Fruit fly (Drosophila melanogaster): ENCODE measurements around the gene CG14881.

Gene CG14881

DNA sequence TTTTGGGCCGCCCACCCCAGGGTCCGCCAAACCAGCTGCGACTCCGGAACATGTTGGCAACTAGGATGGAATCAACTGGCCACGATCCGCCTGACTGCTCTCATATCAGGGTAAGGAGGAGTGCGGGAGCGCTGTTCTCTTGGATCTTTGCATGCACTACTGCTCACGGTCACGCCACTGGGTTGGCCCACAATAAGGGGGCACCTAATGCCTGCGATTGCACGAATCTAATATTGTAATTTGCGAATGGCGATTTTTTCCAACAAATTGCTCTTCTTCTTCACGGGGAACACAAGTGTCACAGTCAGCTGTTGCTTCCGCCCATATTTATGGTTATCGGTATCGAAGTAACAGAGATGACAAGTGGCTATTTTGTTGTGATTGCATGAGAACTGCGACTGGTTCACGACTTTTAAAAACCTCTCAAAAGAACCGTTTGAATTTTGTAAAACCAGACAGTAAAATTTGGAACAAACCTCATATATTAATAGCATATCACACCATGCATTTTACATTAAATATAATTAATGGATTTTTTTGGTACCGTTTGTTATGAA lies 6.7 kb downstream of the CG14881 start, which contains the start of gene ema:
Gene ema, minus strand, starts transcription at position 295 of the 557 bp plus-strand sequence.
- TF ChIP-seq bab1 (GFP tag; optimal IDR thresholded peaks at IDR 0.05) (peak; percentile 83), pad (GFP tag; optimal IDR thresholded peaks at IDR 0.05) (peak; percentile 12), cnc (optimal IDR thresholded peaks at IDR 0.05) (no peak), ovo (GFP tag; optimal IDR thresholded peaks at IDR 0.05) (no peak), CG7101 (tag; optimal IDR thresholded peaks at IDR 0.05) (peak; percentile 17), CG14711 (tag; optimal IDR thresholded peaks at IDR 0.05) (peak; percentile 52), CG7045 (GFP tag; optimal IDR thresholded peaks at IDR 0.05) (no peak), kay (GFP tag; ENCODE audit: borderline replicate concordance) (no peak), CG5204 (GFP tag; optimal IDR thresholded peaks at IDR 0.05) (no peak), CG11617 (GFP tag; optimal IDR thresholded peaks at IDR 0.05) (peak; percentile 24), Clk (GFP tag; optimal IDR thresholded peaks at IDR 0.05) (no peak), Hr96 (GFP tag; optimal IDR thresholded peaks at IDR 0.05) (no peak), Mnt (GFP tag; optimal IDR thresholded peaks at IDR 0.05) (peak; percentile 11), CG1620 (GFP tag; optimal IDR thresholded peaks at IDR 0.05) (peak; percentile 21)

DNA sequence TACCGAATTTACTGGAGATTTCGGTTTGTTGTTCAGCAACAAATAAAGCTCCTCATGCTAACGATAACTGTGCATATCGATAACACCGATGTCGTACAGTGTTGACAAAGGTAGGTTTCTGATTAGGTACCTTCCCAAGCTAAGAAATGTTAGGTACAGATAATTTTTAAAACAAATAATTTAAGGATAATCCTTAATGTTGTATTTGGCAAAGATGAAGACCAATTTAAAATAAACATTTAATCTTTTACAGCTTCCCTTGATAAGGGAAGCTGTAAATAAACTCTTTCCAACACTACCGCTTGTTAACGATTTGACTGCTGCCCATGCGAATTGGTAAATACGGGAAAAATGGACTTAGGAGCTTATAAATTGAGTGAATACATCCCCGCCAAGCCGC lies 8.2 kb downstream of the CG14881 start, which contains the start of the genes Ttc1 and CG14882:
Gene Ttc1, minus strand, starts transcription at position 71 of the 400 bp plus-strand sequence.
Gene CG14882, plus strand, starts transcription at position 271 of the 400 bp plus-strand sequence.
- peak; percentile 66 for TF ChIP-seq Clk (GFP tag; optimal IDR thresholded peaks at IDR 0.05)
- TF ChIP-seq CG1620 (GFP tag; optimal IDR thresholded peaks at IDR 0.05): peak; percentile 79
- TF ChIP-seq Hr96 (GFP tag; optimal IDR thresholded peaks at IDR 0.05): no peak
- peak; percentile 82 for TF ChIP-seq CG7045 (GFP tag; optimal IDR thresholded peaks at IDR 0.05)
- peak; percentile 79 for TF ChIP-seq CG14711 (tag; optimal IDR thresholded peaks at IDR 0.05)
- peak; percentile 45 for TF ChIP-seq tj (GFP tag; optimal IDR thresholded peaks at IDR 0.05)
- peak; percentile 89 for TF ChIP-seq CG33017 (tag; optimal IDR thresholded peaks at IDR 0.05)
- peak; percentile 91 for TF ChIP-seq CG7101 (tag; optimal IDR thresholded peaks at IDR 0.05)
- TF ChIP-seq cnc (optimal IDR thresholded peaks at IDR 0.05): no peak
- TF ChIP-seq toe (GFP tag; optimal IDR thresholded peaks at IDR 0.05): peak; percentile 81
- TF ChIP-seq ovo (GFP tag; optimal IDR thresholded peaks at IDR 0.05): peak; percentile 25
- TF ChIP-seq bab1 (GFP tag; optimal IDR thresholded peaks at IDR 0.05): peak; percentile 88
- peak; percentile 73 for TF ChIP-seq pad (GFP tag; optimal IDR thresholded peaks at IDR 0.05)
- peak; percentile 87 for TF ChIP-seq CG11617 (GFP tag; optimal IDR thresholded peaks at IDR 0.05)
- peak; percentile 89 for TF ChIP-seq Crg-1 (GFP tag; optimal IDR thresholded peaks at IDR 0.05)
- peak; percentile 39 for TF ChIP-seq cic (GFP tag; optimal IDR thresholded peaks at IDR 0.05)
- no peak for TF ChIP-seq CG5204 (GFP tag; optimal IDR thresholded peaks at IDR 0.05)
- peak; percentile 87 for TF ChIP-seq CG12768 (GFP tag; optimal IDR thresholded peaks at IDR 0.05)
- TF ChIP-seq Mnt (GFP tag; optimal IDR thresholded peaks at IDR 0.05): peak; percentile 88
- TF ChIP-seq kay (GFP tag; ENCODE audit: borderline replicate concordance): no peak

DNA sequence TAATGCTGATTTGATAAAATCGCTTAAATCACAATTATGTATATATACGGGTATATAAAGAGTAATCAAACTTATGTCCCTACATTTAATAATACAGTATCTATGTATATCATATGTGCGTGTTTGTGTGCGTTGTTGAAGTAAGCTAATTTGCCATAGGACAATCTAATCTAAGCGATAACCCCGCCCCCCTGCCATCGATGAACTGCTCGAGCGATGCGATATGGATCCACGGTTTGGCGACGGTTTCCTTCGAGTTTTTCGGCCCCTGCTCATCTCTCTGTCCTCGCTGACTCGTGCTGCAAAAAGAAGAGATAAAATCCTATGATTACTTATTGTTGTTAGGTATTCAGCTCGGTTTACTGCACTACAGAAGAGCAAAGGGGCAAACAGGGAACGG lies 12.1 kb downstream of the CG14881 start:
- TF ChIP-seq ovo (GFP tag; optimal IDR thresholded peaks at IDR 0.05) (no peak), cnc (optimal IDR thresholded peaks at IDR 0.05) (no peak), CG7045 (GFP tag; optimal IDR thresholded peaks at IDR 0.05) (no peak), kay (GFP tag; ENCODE audit: borderline replicate concordance) (no peak), CG12768 (GFP tag; optimal IDR thresholded peaks at IDR 0.05) (no peak), CG5204 (GFP tag; optimal IDR thresholded peaks at IDR 0.05) (no peak), bab1 (GFP tag; optimal IDR thresholded peaks at IDR 0.05) (no peak), CG11617 (GFP tag; optimal IDR thresholded peaks at IDR 0.05) (no peak), Clk (GFP tag; optimal IDR thresholded peaks at IDR 0.05) (no peak)

DNA sequence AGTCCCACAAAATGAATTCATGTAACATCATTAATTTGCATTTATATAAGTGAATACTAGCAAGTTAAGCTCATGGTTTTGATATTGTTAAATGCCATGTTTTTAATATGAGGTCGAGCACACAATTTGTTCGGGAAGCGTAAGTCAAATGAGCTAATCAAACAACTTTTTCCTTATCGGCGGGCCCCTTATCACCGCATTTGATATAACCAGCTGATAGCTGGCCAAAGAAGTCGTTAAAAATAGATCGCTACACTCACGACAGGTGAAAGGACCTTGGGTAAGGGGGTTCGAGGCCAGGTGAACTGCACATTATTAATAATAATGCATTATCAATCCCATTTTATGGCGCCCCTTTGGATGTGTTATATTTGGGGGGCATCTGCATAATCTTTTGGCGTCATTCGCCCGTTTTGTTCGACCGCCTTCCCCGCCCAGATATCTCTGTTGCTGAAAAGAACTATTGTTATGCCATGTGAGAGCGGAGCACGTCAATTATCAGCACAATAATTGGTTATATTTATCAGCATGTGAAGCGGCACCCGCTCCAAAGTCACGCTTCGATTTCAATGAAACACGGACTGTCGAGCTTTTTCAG lies 12.8 kb downstream of the CG14881 start:
- no peak for TF ChIP-seq CG7101 (tag; optimal IDR thresholded peaks at IDR 0.05)
- peak; percentile 7 for TF ChIP-seq cic (GFP tag; optimal IDR thresholded peaks at IDR 0.05)
- peak; percentile 69 for TF ChIP-seq kay (GFP tag; ENCODE audit: borderline replicate concordance)

DNA sequence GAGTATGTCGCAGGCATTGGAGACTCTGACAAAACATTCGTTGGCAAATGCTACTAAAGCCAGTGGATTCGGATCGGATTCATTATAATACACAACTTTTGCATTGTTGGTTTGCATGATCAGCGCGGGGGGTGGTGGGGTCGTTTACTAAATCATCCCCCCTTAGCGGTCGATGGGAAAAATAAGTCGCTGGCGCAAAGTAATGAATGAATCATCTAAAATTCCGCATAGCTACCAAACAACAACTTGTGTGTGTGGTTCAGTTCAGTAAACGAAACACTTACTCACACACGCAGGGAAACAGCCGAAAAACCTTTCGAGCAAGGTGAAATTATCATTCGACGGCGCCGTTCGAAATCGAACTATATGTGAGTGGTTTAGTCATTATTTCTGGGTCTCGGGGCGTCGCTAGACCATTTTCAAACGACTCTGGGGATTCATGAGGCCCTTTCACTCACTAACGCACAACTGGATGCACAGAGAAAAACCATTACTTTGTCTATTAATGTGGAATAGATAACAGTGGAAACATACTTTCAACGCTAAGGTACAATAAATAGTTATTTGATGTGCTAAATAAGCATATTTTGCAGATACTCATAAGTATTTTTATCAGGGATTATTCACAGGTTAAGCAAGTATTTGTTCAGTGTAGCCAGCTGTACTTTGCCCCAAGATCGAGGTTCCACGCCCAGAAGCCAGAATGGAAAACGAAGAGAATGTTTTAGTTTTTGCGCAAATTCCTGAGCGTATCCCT lies 13.9 kb downstream of the CG14881 start:
- TF ChIP-seq CG33017 (tag; optimal IDR thresholded peaks at IDR 0.05): peak; percentile 68
- peak; percentile 33 for TF ChIP-seq toe (GFP tag; optimal IDR thresholded peaks at IDR 0.05)
- peak; percentile 41 for TF ChIP-seq tj (GFP tag; optimal IDR thresholded peaks at IDR 0.05)
- peak; percentile 31 for TF ChIP-seq CG5204 (GFP tag; optimal IDR thresholded peaks at IDR 0.05)
- TF ChIP-seq CG7045 (GFP tag; optimal IDR thresholded peaks at IDR 0.05): no peak
- peak; percentile 94 for TF ChIP-seq kay (GFP tag; ENCODE audit: borderline replicate concordance)
- no peak for TF ChIP-seq CG14711 (tag; optimal IDR thresholded peaks at IDR 0.05)
- peak; percentile 73 for TF ChIP-seq CG11617 (GFP tag; optimal IDR thresholded peaks at IDR 0.05)
- TF ChIP-seq pad (GFP tag; optimal IDR thresholded peaks at IDR 0.05): no peak
- TF ChIP-seq CG12768 (GFP tag; optimal IDR thresholded peaks at IDR 0.05): peak; percentile 74
- no peak for TF ChIP-seq Mnt (GFP tag; optimal IDR thresholded peaks at IDR 0.05)
